Worm (Caenorhabditis elegans): ENCODE results near the gene Y116A8C.30.
A peak's percentile ranks its signal among the peaks of the same experiment; 100 is the strongest.

Y116A8C.30 gene

ce11 chrIV:17109436-17109835, 5.9 kb upstream of the Y116A8C.30 start:
- TF ChIP-seq snpc-4 (tag; optimal IDR thresholded peaks at IDR 0.05) (no peak), nhr-12 (tag; optimal IDR thresholded peaks at IDR 0.05) (no peak), tbx-2 (tag; optimal IDR thresholded peaks at IDR 0.05) (no peak), nfya-1 (tag; optimal IDR thresholded peaks at IDR 0.05; ENCODE audit: insufficient read depth) (peak; percentile 91), nhr-43 (tag; optimal IDR thresholded peaks at IDR 0.05; ENCODE audit: poor library complexity, severe bottlenecking) (no peak), fkh-10 (GFP tag; optimal IDR thresholded peaks at IDR 0.05) (no peak), mdl-1 (tag; optimal IDR thresholded peaks at IDR 0.05) (no peak), nhr-11 (tag; optimal IDR thresholded peaks at IDR 0.05) (no peak)

ce11 chrIV:17108805-17109204, 5.3 kb upstream of the Y116A8C.30 start:
- TF ChIP-seq aly-2 (tag; optimal IDR thresholded peaks at IDR 0.05) (no peak), nfya-1 (tag; optimal IDR thresholded peaks at IDR 0.05; ENCODE audit: insufficient read depth) (peak; percentile 87)

- TF ChIP-seq nhr-237 (tag; optimal IDR thresholded peaks at IDR 0.05), result no peak
- TF ChIP-seq nhr-25 (tag; optimal IDR thresholded peaks at IDR 0.05), result no peak
- TF ChIP-seq mdl-1 (tag; optimal IDR thresholded peaks at IDR 0.05), result no peak
Measured at ce11 chrIV:17108200-17108599, 4.7 kb upstream of the Y116A8C.30 start.

ce11 chrIV:17105578-17105977, 2.1 kb upstream of the Y116A8C.30 start:
- TF ChIP-seq mdl-1 (tag; optimal IDR thresholded peaks at IDR 0.05) (no peak), jun-1 (tag; optimal IDR thresholded peaks at IDR 0.05) (no peak), pqm-1 (tag; optimal IDR thresholded peaks at IDR 0.05) (no peak), fos-1 (tag; optimal IDR thresholded peaks at IDR 0.05) (no peak), aly-2 (tag; optimal IDR thresholded peaks at IDR 0.05) (no peak), nhr-23 (tag; optimal IDR thresholded peaks at IDR 0.05) (no peak), egl-27 (tag; optimal IDR thresholded peaks at IDR 0.05) (no peak), tbx-2 (tag; optimal IDR thresholded peaks at IDR 0.05) (no peak), nhr-67 (tag; optimal IDR thresholded peaks at IDR 0.05) (no peak), snpc-4 (tag; optimal IDR thresholded peaks at IDR 0.05) (no peak), ZK546.5 (tag; optimal IDR thresholded peaks at IDR 0.05) (no peak), ceh-16 (tag; optimal IDR thresholded peaks at IDR 0.05) (no peak), mml-1 (tag; optimal IDR thresholded peaks at IDR 0.05) (no peak), hmg-11 (tag; optimal IDR thresholded peaks at IDR 0.05) (no peak), fkh-10 (GFP tag; optimal IDR thresholded peaks at IDR 0.05) (no peak), nhr-76 (tag; optimal IDR thresholded peaks at IDR 0.05) (no peak), elt-2 (tag; optimal IDR thresholded peaks at IDR 0.05) (no peak), nhr-12 (tag; optimal IDR thresholded peaks at IDR 0.05) (no peak), lin-39 (tag; optimal IDR thresholded peaks at IDR 0.05) (no peak)

- TF ChIP-seq nfya-1 (tag; optimal IDR thresholded peaks at IDR 0.05; ENCODE audit: insufficient read depth), result peak; percentile 98
- no peak for TF ChIP-seq ceh-28 (tag; optimal IDR thresholded peaks at IDR 0.05)
- no peak for TF ChIP-seq skn-1 (tag; optimal IDR thresholded peaks at IDR 0.05)
- TF ChIP-seq sea-2 (GFP tag; optimal IDR thresholded peaks at IDR 0.05), result no peak
- TF ChIP-seq ama-1 (optimal IDR thresholded peaks at IDR 0.05), result no peak
- no peak for TF ChIP-seq nhr-76 (tag; optimal IDR thresholded peaks at IDR 0.05)
Measured at ce11 chrIV:17104157-17104872, 800 bp upstream of the Y116A8C.30 start.

ce11 chrIV:17103116-17103515, 399 bp downstream of the Y116A8C.30 start:
- no peak for TF ChIP-seq elt-3 (tag; optimal IDR thresholded peaks at IDR 0.05)
- TF ChIP-seq mml-1 (tag; optimal IDR thresholded peaks at IDR 0.05), result no peak
- no peak for TF ChIP-seq nhr-67 (tag; optimal IDR thresholded peaks at IDR 0.05)
- no peak for TF ChIP-seq ztf-11 (tag; optimal IDR thresholded peaks at IDR 0.05)
- TF ChIP-seq ceh-28 (tag; optimal IDR thresholded peaks at IDR 0.05), result no peak
- no peak for TF ChIP-seq aly-2 (tag; optimal IDR thresholded peaks at IDR 0.05)
- no peak for TF ChIP-seq ztf-4 (tag; optimal IDR thresholded peaks at IDR 0.05)
- TF ChIP-seq ZK546.5 (tag; optimal IDR thresholded peaks at IDR 0.05), result no peak
- TF ChIP-seq pqm-1 (tag; optimal IDR thresholded peaks at IDR 0.05), result no peak
